Worm (Caenorhabditis elegans): ENCODE data around the gene K01A2.10.

ce11 chrII:354494-354893, 31.6 kb upstream of the K01A2.10 start:
- no peak for TF ChIP-seq klf-2 (GFP tag; conservative IDR thresholded peaks at IDR 0.05)
- no peak for TF ChIP-seq ztf-29 (GFP tag; IDR thresholded peaks at IDR 0.05)
- TF ChIP-seq T22C8.4 (GFP tag; IDR thresholded peaks at IDR 0.05) = no peak
- TF ChIP-seq flt-1 (GFP tag; IDR thresholded peaks at IDR 0.05) = no peak
